Worm (Caenorhabditis elegans) whole organism, L3 larva: Measurements from ENCODE around the gene nhr-226.

ENCODE experiments used
- R02D3.7 ChIP-seq: fragments of 150-350 bp; optimal IDR thresholded peaks from 2 replicates; lab custom pipeline; 2014; ENCODE audit warnings: missing biosample characterization, missing genetic modification characterization
- aly-2 ChIP-seq: fragments of 150-350 bp; optimal IDR thresholded peaks from 2 replicates; lab custom pipeline; 2014; ENCODE audit warnings: missing biosample characterization, missing genetic modification characterization
- ceh-16 ChIP-seq: sonication (generic microtip); optimal IDR thresholded peaks from 2 replicates; lab custom pipeline; 2017; ENCODE audit warnings: missing biosample characterization, missing genetic modification characterization
- ceh-28 ChIP-seq: fragments of 150-350 bp; optimal IDR thresholded peaks from 2 replicates; lab custom pipeline; 2014; ENCODE audit warnings: missing biosample characterization, missing genetic modification reagents, missing genetic modification characterization
- ceh-9 ChIP-seq: sonication (generic microtip); optimal IDR thresholded peaks from 2 replicates; lab custom pipeline; 2018; ENCODE audit warnings: missing biosample characterization, missing genetic modification characterization
- egl-27 ChIP-seq: sonication (generic microtip); optimal IDR thresholded peaks from 4 replicates; lab custom pipeline; 2017; ENCODE audit warnings: missing biosample characterization, missing genetic modification reagents, missing genetic modification characterization
- elt-1 ChIP-seq: fragments of 150-350 bp; optimal IDR thresholded peaks from 2 replicates; lab custom pipeline; 2014; ENCODE audit warnings: missing biosample characterization, missing genetic modification characterization
- elt-2 ChIP-seq: sonication (generic microtip); optimal IDR thresholded peaks from 2 replicates; lab custom pipeline; 2016; ENCODE audit warnings: missing genetic modification reagents, mild to moderate bottlenecking, missing genetic modification characterization, missing compliant biosample characterization
- fkh-10 ChIP-seq: sonication (generic microtip); optimal IDR thresholded peaks from 2 replicates; lab custom pipeline; 2017; ENCODE audit warnings: missing biosample characterization, missing genetic modification reagents, missing genetic modification characterization
- fkh-2 ChIP-seq: fragments of 150-350 bp; optimal IDR thresholded peaks from 2 replicates; lab custom pipeline; 2014; ENCODE audit warnings: missing biosample characterization, missing genetic modification reagents, missing genetic modification characterization
- fos-1 ChIP-seq: fragments of 150-350 bp; optimal IDR thresholded peaks from 2 replicates; lab custom pipeline; 2014; ENCODE audit warnings: missing biosample characterization, missing genetic modification characterization
- hmg-11 ChIP-seq: sonication (generic microtip); optimal IDR thresholded peaks from 2 replicates; lab custom pipeline; 2016; ENCODE audit warnings: missing genetic modification characterization, missing compliant biosample characterization
- jun-1 ChIP-seq: fragments of 150-350 bp; optimal IDR thresholded peaks from 2 replicates; lab custom pipeline; 2014; ENCODE audit warnings: missing biosample characterization, missing genetic modification reagents, missing genetic modification characterization
- lin-39 ChIP-seq: fragments of 150-350 bp; optimal IDR thresholded peaks from 2 replicates; lab custom pipeline; 2018; ENCODE audit warnings: missing biosample characterization, missing genetic modification reagents, missing genetic modification characterization
- lsy-12 ChIP-seq: sonication (generic microtip); optimal IDR thresholded peaks from 2 replicates; lab custom pipeline; 2016; ENCODE audit warnings: mild to moderate bottlenecking, missing genetic modification characterization, missing compliant biosample characterization
- mdl-1 ChIP-seq: fragments of 150-350 bp; optimal IDR thresholded peaks from 2 replicates; lab custom pipeline; 2014; ENCODE audit warnings: missing biosample characterization, missing genetic modification characterization
- nfya-1 ChIP-seq: sonication (generic microtip); optimal IDR thresholded peaks from 2 replicates; lab custom pipeline; 2017; ENCODE audit warnings: missing genetic modification characterization, mild to moderate bottlenecking, missing compliant biosample characterization, antibody characterized with exemption, moderate library complexity; ENCODE audit not compliant: insufficient read depth
- nhr-11 ChIP-seq: fragments of 150-350 bp; optimal IDR thresholded peaks from 2 replicates; lab custom pipeline; 2014; ENCODE audit warnings: missing biosample characterization, missing genetic modification characterization
- nhr-12 ChIP-seq: fragments of 150-350 bp; optimal IDR thresholded peaks from 2 replicates; lab custom pipeline; 2014; ENCODE audit warnings: missing biosample characterization, missing genetic modification characterization
- nhr-23 ChIP-seq: fragments of 150-350 bp; optimal IDR thresholded peaks from 2 replicates; lab custom pipeline; 2014; ENCODE audit warnings: missing biosample characterization, missing genetic modification reagents, missing genetic modification characterization
- nhr-237 ChIP-seq: fragments of 150-350 bp; optimal IDR thresholded peaks from 2 replicates; lab custom pipeline; 2014; ENCODE audit warnings: missing biosample characterization, missing genetic modification characterization
- nhr-28 ChIP-seq: fragments of 150-350 bp; optimal IDR thresholded peaks from 2 replicates; lab custom pipeline; 2014; ENCODE audit warnings: missing biosample characterization, missing genetic modification characterization
- nhr-76 ChIP-seq: fragments of 150-350 bp; sonication (generic microtip); optimal IDR thresholded peaks from 5 replicates; lab custom pipeline; 2014; ENCODE audit warnings: missing biosample characterization, missing genetic modification characterization
- nhr-77 ChIP-seq: fragments of 150-350 bp; optimal IDR thresholded peaks from 2 replicates; lab custom pipeline; 2014; ENCODE audit warnings: missing biosample characterization, missing genetic modification characterization
- pha-4 ChIP-seq: fragments of 150-350 bp; optimal IDR thresholded peaks from 2 replicates; lab custom pipeline; 2014; ENCODE audit warnings: missing biosample characterization, missing genetic modification reagents, missing genetic modification characterization
- pqm-1 ChIP-seq: fragments of 150-350 bp; optimal IDR thresholded peaks from 2 replicates; lab custom pipeline; 2017; ENCODE audit warnings: missing biosample characterization, missing genetic modification characterization, inconsistent platforms
- sea-2 ChIP-seq: fragments of 150-350 bp; sonication (generic microtip); optimal IDR thresholded peaks from 4 replicates; lab custom pipeline; 2014; ENCODE audit warnings: missing biosample characterization, missing genetic modification reagents, missing genetic modification characterization
- skn-1 ChIP-seq: fragments of 150-350 bp; optimal IDR thresholded peaks from 2 replicates; lab custom pipeline; 2014; ENCODE audit warnings: missing biosample characterization, missing genetic modification characterization
- tbx-2 ChIP-seq: sonication (generic microtip); optimal IDR thresholded peaks from 2 replicates; lab custom pipeline; 2016; ENCODE audit warnings: mild to moderate bottlenecking, missing genetic modification characterization, missing compliant biosample characterization
- unc-62 ChIP-seq: fragments of 150-350 bp; sonication (generic microtip); optimal IDR thresholded peaks from 4 replicates; lab custom pipeline; 2014; ENCODE audit warnings: missing biosample characterization, missing genetic modification reagents, missing genetic modification characterization
- zag-1 ChIP-seq: fragments of 150-350 bp; optimal IDR thresholded peaks from 2 replicates; lab custom pipeline; 2014; ENCODE audit warnings: missing biosample characterization, missing genetic modification characterization
- ztf-4 ChIP-seq: fragments of 150-350 bp; optimal IDR thresholded peaks from 2 replicates; lab custom pipeline; 2014; ENCODE audit warnings: missing biosample characterization, missing genetic modification characterization

Gene nhr-226

DNA sequence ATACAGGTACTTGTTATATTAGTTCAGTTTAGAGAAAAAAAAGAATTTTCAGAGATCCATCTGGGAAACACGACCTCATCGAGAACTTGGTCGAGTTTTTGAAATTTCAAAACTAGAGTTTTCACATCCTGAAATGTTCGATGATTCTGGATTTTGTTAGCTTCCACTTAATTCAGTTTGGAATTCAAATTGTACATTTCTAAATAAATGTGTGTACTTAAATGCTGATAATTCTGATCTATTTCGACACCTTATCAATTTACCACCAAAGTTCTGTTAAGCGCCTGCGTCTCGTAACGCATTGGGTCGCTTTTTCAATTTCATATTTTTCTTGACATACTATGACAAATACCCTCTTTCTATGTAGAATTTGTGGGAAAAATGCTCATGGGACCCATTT, at the start of gene nhr-226:
Gene nhr-226 (plus strand): TSS at position 301 of the 400 bp plus-strand sequence.
- TF ChIP-seq elt-2 (tag; lab: Kevin White, UChicago) (peak; percentile 44), skn-1 (tag; lab: Kevin White, UChicago) (no peak), ceh-16 (tag; lab: Kevin White, UChicago) (no peak), aly-2 (no peak), sea-2 (GFP tag; lab: Kevin White, UChicago) (no peak), zag-1 (tag; lab: Kevin White, UChicago) (no peak), pqm-1 (peak; percentile 31)

DNA sequence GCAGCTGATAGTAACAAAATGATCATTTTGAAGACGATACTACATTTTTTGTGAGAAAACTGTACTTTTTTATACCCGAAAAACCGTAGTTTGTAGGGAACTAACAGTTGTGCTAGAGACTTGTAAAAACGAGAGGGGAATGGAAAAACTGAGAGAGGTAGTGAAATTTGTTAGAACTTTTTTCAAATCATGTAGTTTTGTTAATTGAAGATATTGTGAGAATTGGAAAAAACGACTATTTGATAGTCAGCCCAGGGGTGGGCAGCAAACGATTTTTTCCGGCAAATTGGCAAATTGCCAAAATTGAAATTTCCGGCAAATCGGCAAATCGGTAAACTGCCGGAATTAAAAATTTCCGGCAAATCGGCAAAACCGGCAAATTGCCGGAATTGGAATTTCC, 45.4 kb upstream of the nhr-226 start, which contains the start of gene cyp-33C6:
Gene cyp-33C6 (minus strand): TSS at position 101 of the 400 bp plus-strand sequence.
- TF ChIP-seq fkh-2 (tag; lab: Kevin White, UChicago), result no peak
- no peak for TF ChIP-seq elt-2 (tag; lab: Kevin White, UChicago)
- TF ChIP-seq hmg-11, result no peak
- TF ChIP-seq R02D3.7 (tag; lab: Kevin White, UChicago), result no peak
- TF ChIP-seq nhr-12 (tag; lab: Kevin White, UChicago), result no peak
- TF ChIP-seq unc-62, result no peak
- no peak for TF ChIP-seq elt-1 (tag; lab: Kevin White, UChicago)
- no peak for TF ChIP-seq ceh-16 (tag; lab: Kevin White, UChicago)
- no peak for TF ChIP-seq lin-39 (tag; lab: Kevin White, UChicago)
- TF ChIP-seq nhr-11 (tag; lab: Kevin White, UChicago), result no peak
- no peak for TF ChIP-seq ceh-9
- no peak for TF ChIP-seq nhr-76 (tag; lab: Kevin White, UChicago)
- TF ChIP-seq tbx-2 (tag; lab: Kevin White, UChicago), result no peak
- TF ChIP-seq pqm-1, result no peak
- TF ChIP-seq skn-1 (tag; lab: Kevin White, UChicago), result no peak
- TF ChIP-seq nhr-237 (tag; lab: Kevin White, UChicago), result no peak
- no peak for TF ChIP-seq fkh-10 (GFP tag; lab: Kevin White, UChicago)
- no peak for TF ChIP-seq pha-4 (tag; lab: Kevin White, UChicago)
- TF ChIP-seq mdl-1 (tag; lab: Kevin White, UChicago), result no peak
- TF ChIP-seq, all 47 proteins: peak for 0

ce11 chrV:2250126-2250590, 44.5 kb upstream of the nhr-226 start, which contains the start of gene cyp-33C7:
Gene cyp-33C7 (plus strand): TSS chrV:2250540.
- TF ChIP-seq nhr-28 (tag; lab: Kevin White, UChicago) (no peak), pqm-1 (peak; percentile 68), ceh-28 (peak; percentile 15), zag-1 (tag; lab: Kevin White, UChicago) (no peak), pha-4 (tag; lab: Kevin White, UChicago) (peak; percentile 72), nfya-1 (tag; lab: Kevin White, UChicago) (peak; percentile 20), elt-2 (tag; lab: Kevin White, UChicago) (peak; percentile 78), elt-1 (tag; lab: Kevin White, UChicago) (no peak), jun-1 (tag; lab: Kevin White, UChicago) (peak; percentile 71), nhr-23 (tag; lab: Kevin White, UChicago) (peak; percentile 19)

ce11 chrV:2251774-2252173, 42.9 kb upstream of the nhr-226 start:
- TF ChIP-seq pqm-1, result peak; percentile 13
- no peak for TF ChIP-seq lsy-12 (tag; lab: Kevin White, UChicago)
- peak; percentile 55 for TF ChIP-seq elt-2 (tag; lab: Kevin White, UChicago)
- TF ChIP-seq, all 47 proteins: peak for 2

DNA sequence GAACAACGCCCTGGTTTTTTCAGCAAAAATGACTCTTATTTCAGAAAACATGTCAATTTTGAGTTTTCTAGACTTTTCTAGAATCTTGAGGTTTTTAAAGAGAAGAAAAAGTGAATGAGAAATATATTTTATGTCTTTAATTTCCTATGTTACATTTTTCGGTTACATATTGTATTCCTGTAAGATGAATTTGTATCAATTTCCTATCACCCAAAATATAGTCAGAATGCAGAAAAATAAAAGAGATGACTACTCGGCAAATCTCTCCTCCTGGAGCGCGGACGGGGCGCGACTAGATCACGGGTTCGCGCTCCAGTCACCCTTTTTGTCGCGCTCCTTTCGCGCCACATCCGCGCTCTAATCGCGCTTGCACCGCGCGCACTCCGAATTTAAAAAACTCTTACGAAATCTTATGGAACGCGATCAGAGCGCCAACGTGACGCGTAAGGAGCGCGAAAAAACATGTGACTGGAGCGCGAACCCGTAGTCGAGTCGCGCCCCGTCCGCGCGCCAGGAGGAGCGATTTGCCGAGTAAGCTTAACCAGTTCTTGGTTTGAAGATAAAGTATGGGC, 40.0 kb upstream of the nhr-226 start, which contains the start of gene str-253:
Gene str-253 (minus strand): TSS at position 51 of the 572 bp plus-strand sequence.
- no peak for TF ChIP-seq R02D3.7 (tag; lab: Kevin White, UChicago)

- peak; percentile 15 for TF ChIP-seq hmg-11
These were observed 39.5 kb upstream of the nhr-226 start, which contains the start of gene F41B5.1 for ce11 chrV:2255191-2255590. Gene F41B5.1 (plus strand): TSS chrV:2255533.

- TF ChIP-seq egl-27 (no peak), ceh-9 (no peak), jun-1 (tag; lab: Kevin White, UChicago) (no peak), elt-2 (tag; lab: Kevin White, UChicago) (peak; percentile 28), nfya-1 (tag; lab: Kevin White, UChicago) (peak; percentile 16), skn-1 (tag; lab: Kevin White, UChicago) (peak; percentile 89), lin-39 (tag; lab: Kevin White, UChicago) (no peak), pha-4 (tag; lab: Kevin White, UChicago) (peak; percentile 83), fos-1 (tag; lab: Kevin White, UChicago) (no peak), elt-1 (tag; lab: Kevin White, UChicago) (no peak), ceh-16 (tag; lab: Kevin White, UChicago) (no peak), nhr-23 (tag; lab: Kevin White, UChicago) (peak; percentile 3), ztf-4 (no peak), nhr-77 (tag; lab: Kevin White, UChicago) (no peak)
These were observed 34.9 kb upstream of the nhr-226 start, which contains the start of gene nhr-182 for ce11 chrV:2259750-2260149. Gene nhr-182 (minus strand): TSS chrV:2259927.
